Worm (Caenorhabditis elegans): ENCODE measurements around the gene B0238.12.

Gene B0238.12

ce11 chrV:5274974-5275373 lies 9.3 kb downstream of the B0238.12 start (continued):
- no peak for TF ChIP-seq arid-1 (GFP tag; conservative IDR thresholded peaks at IDR 0.05)
- no peak for TF ChIP-seq aha-1 (tag)
- TF ChIP-seq unc-62 (GFP tag; optimal IDR thresholded peaks at IDR 0.05 in 1 of 2) = no peak
- no peak for TF ChIP-seq unc-62 (tag; optimal IDR thresholded peaks at IDR 0.05)
- TF ChIP-seq zip-2 (tag; optimal IDR thresholded peaks at IDR 0.05) = no peak
- TF ChIP-seq gei-8 (GFP tag; optimal IDR thresholded peaks at IDR 0.05) = no peak
- TF ChIP-seq lin-15B (tag; optimal IDR thresholded peaks at IDR 0.05) = no peak
- no peak for TF ChIP-seq Y48G9A.11 (GFP tag; IDR thresholded peaks at IDR 0.05)
- no peak for TF ChIP-seq nhr-42 (GFP tag; IDR thresholded peaks at IDR 0.05)
- TF ChIP-seq aly-2 (tag; optimal IDR thresholded peaks at IDR 0.05) = no peak
- no peak for TF ChIP-seq unc-130 (GFP tag; optimal IDR thresholded peaks at IDR 0.05)
- no peak for TF ChIP-seq dmd-8 (GFP tag; IDR thresholded peaks at IDR 0.05)
- TF ChIP-seq ctbp-1 (GFP tag; IDR thresholded peaks at IDR 0.05) = no peak
- peak in 1 of 2 experiments; percentile 72 for TF ChIP-seq lsy-2 (tag; optimal IDR thresholded peaks at IDR 0.05)
- no peak for TF ChIP-seq lin-13 (GFP tag; optimal IDR thresholded peaks at IDR 0.05)
- TF ChIP-seq lin-38 (GFP tag; IDR thresholded peaks at IDR 0.05) = peak; percentile 77
- TF ChIP-seq daf-16 (GFP tag; optimal IDR thresholded peaks at IDR 0.05) = no peak
- TF ChIP-seq daf-16 (tag; optimal IDR thresholded peaks at IDR 0.05) = no peak
- no peak for TF ChIP-seq snpc-1.2 (GFP tag; IDR thresholded peaks at IDR 0.05)
- peak; percentile 34 for TF ChIP-seq mep-1 (tag; optimal IDR thresholded peaks at IDR 0.05)
- no peak for TF ChIP-seq nhr-111 (GFP tag; optimal IDR thresholded peaks at IDR 0.05)
- peak in 1 of 2 experiments; percentile 34 for TF ChIP-seq mdl-1 (tag; optimal IDR thresholded peaks at IDR 0.05)
- TF ChIP-seq hlh-11 (tag; optimal IDR thresholded peaks at IDR 0.05) = peak; percentile 36
- no peak for TF ChIP-seq snpc-4 (tag; optimal IDR thresholded peaks at IDR 0.05)
- no peak for TF ChIP-seq nhr-28 (tag; optimal IDR thresholded peaks at IDR 0.05)
- peak; percentile 62; the same call in 1 of the 2 replicates for TF ChIP-seq egl-43 (GFP tag; IDR thresholded peaks at IDR 0.05)
- TF ChIP-seq ztf-11 (tag; optimal IDR thresholded peaks at IDR 0.05) = no peak
- TF ChIP-seq dmd-6 (GFP tag; IDR thresholded peaks at IDR 0.05) = 0 out of 2 replicates have a peak, but pooled peaks have one; percentile 37
- no peak for TF ChIP-seq nhr-25 (tag; optimal IDR thresholded peaks at IDR 0.05; ENCODE audit: borderline replicate concordance, insufficient read depth)
- no peak for TF ChIP-seq madf-9 (GFP tag; conservative IDR thresholded peaks at IDR 0.05)
- TF ChIP-seq spr-3 (GFP tag; optimal IDR thresholded peaks at IDR 0.05) = peak; percentile 33
- no peak for TF ChIP-seq zfp-2 (tag; optimal IDR thresholded peaks at IDR 0.05)
- TF ChIP-seq madf-5 (GFP tag; IDR thresholded peaks at IDR 0.05) = no peak
- TF ChIP-seq F44E2.7 (GFP tag; IDR thresholded peaks at IDR 0.05) = no peak
- no peak for TF ChIP-seq cey-2 (tag; optimal IDR thresholded peaks at IDR 0.05; ENCODE audit: borderline replicate concordance, insufficient read depth)
- peak; percentile 30 for TF ChIP-seq duxl-1 (tag; optimal IDR thresholded peaks at IDR 0.05; ENCODE audit: poor library complexity)
- no peak for TF ChIP-seq lin-29 (GFP tag; IDR thresholded peaks at IDR 0.05)
- TF ChIP-seq set-16 (GFP tag; IDR thresholded peaks at IDR 0.05) = no peak
- peak; percentile 35 for TF ChIP-seq hmg-1.1 (GFP tag; IDR thresholded peaks at IDR 0.05)
- TF ChIP-seq ztf-7 (tag; optimal IDR thresholded peaks at IDR 0.05) = no peak
- peak; percentile 25 for TF ChIP-seq F37D6.2 (tag; optimal IDR thresholded peaks at IDR 0.05)
- TF ChIP-seq dmd-9 (GFP tag; IDR thresholded peaks at IDR 0.05) = no peak

- TF ChIP-seq unc-62 (GFP tag; optimal IDR thresholded peaks at IDR 0.05 in 1 of 2) = no peak
- TF ChIP-seq unc-62 (tag; optimal IDR thresholded peaks at IDR 0.05) = no peak
- no peak for TF ChIP-seq Y5F2A.4 (GFP tag; optimal IDR thresholded peaks at IDR 0.05)
- no peak for TF ChIP-seq unc-39 (tag; optimal IDR thresholded peaks at IDR 0.05)
- TF ChIP-seq dve-1 (tag; optimal IDR thresholded peaks at IDR 0.05; ENCODE audit: insufficient read depth) = no peak
- peak; percentile 47 for TF ChIP-seq ama-1 (optimal IDR thresholded peaks at IDR 0.05)
- no peak for TF ChIP-seq fos-1 (tag; optimal IDR thresholded peaks at IDR 0.05)
- no peak for TF ChIP-seq tra-1 (GFP tag; IDR thresholded peaks at IDR 0.05)
- no peak for TF ChIP-seq ceh-62 (tag; optimal IDR thresholded peaks at IDR 0.05)
- TF ChIP-seq Y105C5A.15 (GFP tag; IDR thresholded peaks at IDR 0.05) = no peak
- TF ChIP-seq nhr-42 (GFP tag; IDR thresholded peaks at IDR 0.05) = no peak
- 0 out of 2 replicates have a peak, but pooled peaks have one; percentile 5 for TF ChIP-seq Y75B8A.6 (GFP tag; IDR thresholded peaks at IDR 0.05)
- TF ChIP-seq ceh-82 (tag; optimal IDR thresholded peaks at IDR 0.05) = no peak
- peak; percentile 14 for TF ChIP-seq mes-2 (tag; optimal IDR thresholded peaks at IDR 0.05; ENCODE audit: poor library complexity, severe bottlenecking)
- no peak for TF ChIP-seq F44E2.7 (GFP tag; IDR thresholded peaks at IDR 0.05)
- TF ChIP-seq ctbp-1 (GFP tag; IDR thresholded peaks at IDR 0.05) = no peak
Observed at ce11 chrV:5275426-5276007, 9.9 kb downstream of the B0238.12 start.
